Worm (Caenorhabditis elegans) whole organism, young adult: ENCODE data around the gene C17E7.4.

Experiments
- T07F8.4 ChIP-seq: sonication (generic microtip); optimal IDR thresholded peaks from 2 replicates; lab custom pipeline; 2016; ENCODE audit warnings: mild to moderate bottlenecking, missing genetic modification characterization, moderate library complexity, missing compliant biosample characterization
- athp-1 ChIP-seq: sonication (generic microtip); optimal IDR thresholded peaks from 2 replicates; lab custom pipeline; 2017; ENCODE audit warnings: mild to moderate bottlenecking, missing genetic modification characterization, missing compliant biosample characterization
- madf-10 ChIP-seq: sonication (generic microtip); optimal IDR thresholded peaks from 2 replicates; lab custom pipeline; 2016; ENCODE audit warnings: mild to moderate bottlenecking, missing genetic modification characterization, missing compliant biosample characterization
- nfya-1 ChIP-seq: sonication (generic microtip); optimal IDR thresholded peaks from 2 replicates; lab custom pipeline; 2017; ENCODE audit warnings: antibody characterized with exemption, missing compliant biosample characterization, missing genetic modification characterization, borderline replicate concordance; ENCODE audit not compliant: insufficient read depth
- sea-2 ChIP-seq: fragments of 200-800 bp; sonication (Bioruptor generic); IDR thresholded peaks from 2 replicates; pipeline ENCODE4 v1.3.6; 2022; ENCODE audit warnings: missing genetic modification characterization, missing compliant biosample characterization
- unc-62 ChIP-seq: fragments of 150-350 bp; optimal IDR thresholded peaks from 2 replicates; lab custom pipeline; 2014; ENCODE audit warnings: missing biosample characterization, missing genetic modification reagents, missing genetic modification characterization
- ztf-26 ChIP-seq: sonication (generic microtip); optimal IDR thresholded peaks from 2 replicates; lab custom pipeline; 2017; ENCODE audit warnings: missing genetic modification characterization, missing compliant biosample characterization

- no peak for TF ChIP-seq ztf-26 (tag; lab: Kevin White, UChicago)
- no peak for TF ChIP-seq madf-10
- no peak for TF ChIP-seq nfya-1
- no peak for TF ChIP-seq sea-2 (GFP tag; lab: Robert Waterston, UW)
- no peak for TF ChIP-seq unc-62
- TF ChIP-seq T07F8.4 (tag; lab: Kevin White, UChicago), result no peak
- no peak for TF ChIP-seq athp-1
Observed at ce11 chrV:3919289-3919688, 26.6 kb downstream of the C17E7.4 start, which contains the start of gene srx-66.
